Worm (Caenorhabditis elegans) whole organism, L4 larva: ENCODE data around the gene nhr-129.

ENCODE experiments used
- F44E2.7 ChIP-seq: fragments of 200-800 bp; sonication (Bioruptor generic); IDR thresholded peaks from 2 replicates; pipeline ENCODE4 v2.1.2; 2022; ENCODE audit warnings: missing genetic modification characterization, missing compliant biosample characterization
- T20F7.1 ChIP-seq: fragments of 200-800 bp; sonication (Bioruptor generic); optimal IDR thresholded peaks from 2 replicates; lab custom pipeline; 2018; ENCODE audit warnings: mild to moderate bottlenecking, missing genetic modification characterization, missing compliant biosample characterization
- T26A8.4 ChIP-seq: fragments of 200-800 bp; sonication (Bioruptor generic); IDR thresholded peaks from 2 replicates; pipeline ENCODE4 v1.3.6; 2022; ENCODE audit warnings: missing genetic modification characterization, missing compliant biosample characterization
- Y105C5A.15 ChIP-seq: fragments of 200-800 bp; sonication (Bioruptor generic); IDR thresholded peaks from 2 replicates; pipeline ENCODE4 v1.3.6; 2022; ENCODE audit warnings: missing genetic modification characterization, missing compliant biosample characterization
- ZK337.2 ChIP-seq: fragments of 200-800 bp; sonication (Bioruptor generic); IDR thresholded peaks from 2 replicates; pipeline ENCODE4 v1.3.6; 2022; ENCODE audit warnings: missing genetic modification reagents, missing genetic modification characterization, missing compliant biosample characterization
- ZK546.5 ChIP-seq, 2 experiments: sonication (generic microtip); optimal IDR thresholded peaks; 2 replicates each; lab custom pipeline; 2017; ENCODE audit warnings: missing biosample characterization in 2 of 2, missing genetic modification characterization in 2 of 2
- aha-1 ChIP-seq: fragments of 150-350 bp; peaks from one replicate; lab custom pipeline; 2014; ENCODE audit warnings: missing biosample characterization, missing genetic modification characterization
- ama-1 ChIP-seq: fragments of 150-350 bp; optimal IDR thresholded peaks from 2 replicates; lab custom pipeline; 2014; ENCODE audit warnings: inconsistent platforms, mixed read lengths
- arid-1 ChIP-seq: fragments of 200-800 bp; sonication (Bioruptor generic); conservative IDR thresholded peaks from 2 replicates; pipeline ENCODE4 v1.3.6; 2022; ENCODE audit warnings: missing genetic modification reagents, missing genetic modification characterization, missing compliant biosample characterization
- attf-4 ChIP-seq: sonication (generic microtip); optimal IDR thresholded peaks from 3 replicates; lab custom pipeline; 2017; ENCODE audit warnings: missing biosample characterization, missing genetic modification characterization
- daf-12 ChIP-seq: fragments of 150-350 bp; optimal IDR thresholded peaks from 2 replicates; lab custom pipeline; 2014; ENCODE audit warnings: missing biosample characterization, missing genetic modification reagents, missing genetic modification characterization
- daf-8 ChIP-seq: fragments of 200-800 bp; sonication (Bioruptor generic); IDR thresholded peaks from 2 replicates; pipeline ENCODE4 v1.3.6; 2022; ENCODE audit warnings: missing genetic modification characterization, missing compliant biosample characterization
- dmd-8 ChIP-seq: fragments of 200-800 bp; sonication (Bioruptor generic); IDR thresholded peaks from 2 replicates; pipeline ENCODE4 v1.3.6; 2022; ENCODE audit warnings: missing genetic modification characterization, missing compliant biosample characterization
- dmd-9 ChIP-seq: fragments of 200-800 bp; sonication (Bioruptor generic); IDR thresholded peaks from 2 replicates; pipeline ENCODE4 v1.3.6; 2022; ENCODE audit warnings: missing genetic modification reagents, missing genetic modification characterization, missing compliant biosample characterization
- dpl-1 ChIP-seq: fragments of 150-350 bp; optimal IDR thresholded peaks from 2 replicates; lab custom pipeline; 2014; ENCODE audit warnings: missing biosample characterization, missing genetic modification reagents, missing genetic modification characterization
- dve-1 ChIP-seq: sonication (generic microtip); optimal IDR thresholded peaks from 2 replicates; lab custom pipeline; 2017; ENCODE audit warnings: antibody characterized with exemption, mild to moderate bottlenecking, missing genetic modification characterization, missing compliant biosample characterization; ENCODE audit not compliant: insufficient read depth
- egl-43 ChIP-seq: fragments of 200-800 bp; sonication (Bioruptor generic); IDR thresholded peaks from 2 replicates; pipeline ENCODE4 v1.3.6; 2022; ENCODE audit warnings: missing genetic modification reagents, missing genetic modification characterization, missing compliant biosample characterization
- jun-1 ChIP-seq: fragments of 150-350 bp; optimal IDR thresholded peaks from 2 replicates; lab custom pipeline; 2014; ENCODE audit warnings: missing biosample characterization, missing genetic modification reagents, missing genetic modification characterization
- lir-3 ChIP-seq: sonication (generic microtip); optimal IDR thresholded peaks from 2 replicates; lab custom pipeline; 2016; ENCODE audit warnings: mild to moderate bottlenecking, missing genetic modification characterization, missing compliant biosample characterization
- madf-5 ChIP-seq, 2 experiments: fragments of 200-800 bp; sonication (Bioruptor generic); IDR thresholded peaks; 2 replicates each; pipeline ENCODE4 v1.3.6; 2022; ENCODE audit warnings: missing compliant biosample characterization in 2 of 2, missing genetic modification characterization in 2 of 2
- madf-9 ChIP-seq: fragments of 200-800 bp; sonication (Bioruptor generic); conservative IDR thresholded peaks from 2 replicates; pipeline ENCODE4 v1.3.6; 2022; ENCODE audit warnings: missing genetic modification reagents, missing genetic modification characterization, missing compliant biosample characterization
- mdl-1 ChIP-seq, 2 experiments: fragments of 150-350 bp in 1 of 2; sonication (generic microtip) in 1 of 2; optimal IDR thresholded peaks; 2 replicates each; lab custom pipeline; 2014 to 2017; ENCODE audit warnings: missing biosample characterization in 2 of 2, missing genetic modification characterization in 2 of 2
- mes-2 ChIP-seq: sonication (generic microtip); optimal IDR thresholded peaks from 2 replicates; lab custom pipeline; 2016; ENCODE audit warnings: missing genotype, mild to moderate bottlenecking, missing genetic modification characterization, missing compliant biosample characterization; ENCODE audit not compliant: poor library complexity, severe bottlenecking
- mxl-3 ChIP-seq: fragments of 200-800 bp; sonication (Bioruptor generic); optimal IDR thresholded peaks from 2 replicates; lab custom pipeline; 2018; ENCODE audit warnings: mild to moderate bottlenecking, missing genetic modification characterization, missing compliant biosample characterization
- nhr-10 ChIP-seq: fragments of 150-350 bp; optimal IDR thresholded peaks from 2 replicates; lab custom pipeline; 2014; ENCODE audit warnings: missing biosample characterization, missing genetic modification characterization
- nhr-102 ChIP-seq: sonication (generic microtip); optimal IDR thresholded peaks from 2 replicates; lab custom pipeline; 2016; ENCODE audit warnings: mild to moderate bottlenecking, missing genetic modification characterization, moderate library complexity, missing compliant biosample characterization
- nhr-11 ChIP-seq: fragments of 150-350 bp; optimal IDR thresholded peaks from 2 replicates; lab custom pipeline; 2014; ENCODE audit warnings: missing biosample characterization, missing genetic modification characterization
- nhr-111 ChIP-seq: fragments of 200-800 bp; sonication (Bioruptor generic); optimal IDR thresholded peaks from 2 replicates; lab custom pipeline; 2018; ENCODE audit warnings: mild to moderate bottlenecking, missing genetic modification characterization, missing compliant biosample characterization
- nhr-25 ChIP-seq: sonication (generic microtip); optimal IDR thresholded peaks from 2 replicates; lab custom pipeline; 2017; ENCODE audit warnings: missing genetic modification characterization, mild to moderate bottlenecking, missing compliant biosample characterization, antibody characterized with exemption, moderate library complexity, borderline replicate concordance; ENCODE audit not compliant: insufficient read depth
- nhr-6 ChIP-seq: fragments of 150-350 bp; optimal IDR thresholded peaks from 2 replicates; lab custom pipeline; 2014; ENCODE audit warnings: missing biosample characterization, missing genetic modification characterization
- nhr-77 ChIP-seq: fragments of 150-350 bp; optimal IDR thresholded peaks from 2 replicates; lab custom pipeline; 2014; ENCODE audit warnings: missing biosample characterization, missing genetic modification characterization
- sdz-12 ChIP-seq: fragments of 200-800 bp; sonication (Bioruptor generic); optimal IDR thresholded peaks from 2 replicates; lab custom pipeline; 2018; ENCODE audit warnings: mild to moderate bottlenecking, missing genetic modification characterization, missing compliant biosample characterization
- set-16 ChIP-seq: fragments of 200-800 bp; sonication (Bioruptor generic); IDR thresholded peaks from 2 replicates; pipeline ENCODE4 v1.3.6; 2022; ENCODE audit warnings: missing genetic modification reagents, missing genetic modification characterization, missing compliant biosample characterization
- snpc-1.2 ChIP-seq: fragments of 200-800 bp; sonication (Bioruptor generic); IDR thresholded peaks from 2 replicates; pipeline ENCODE4 v1.3.6; 2022; ENCODE audit warnings: missing genetic modification reagents, missing genetic modification characterization, missing compliant biosample characterization
- spr-1 ChIP-seq: sonication (generic microtip); optimal IDR thresholded peaks from 2 replicates; lab custom pipeline; 2016; ENCODE audit warnings: mild to moderate bottlenecking, missing genetic modification characterization, missing compliant biosample characterization
- unc-62 ChIP-seq, 3 experiments: fragments of 150-350 bp in 1 of 3; sonication (generic microtip); optimal IDR thresholded peaks in 2 of 3; peaks in 1 of 3; 1 replicate in 1 of 3; 2 replicates in 2 of 3; lab custom pipeline; 2014 to 2017; ENCODE audit warnings: missing biosample characterization in 3 of 3, missing genetic modification characterization in 3 of 3, missing genetic modification reagents in 3 of 3, missing genotype in 1 of 3
- vab-7 ChIP-seq: fragments of 200-800 bp; sonication (Bioruptor generic); IDR thresholded peaks from 2 replicates; pipeline ENCODE4 v1.3.6; 2022; ENCODE audit warnings: missing genetic modification reagents, missing genetic modification characterization, missing compliant biosample characterization
- zfp-2 ChIP-seq: sonication (generic microtip); optimal IDR thresholded peaks from 2 replicates; lab custom pipeline; 2016; ENCODE audit warnings: mild to moderate bottlenecking, missing genetic modification characterization, missing compliant biosample characterization
- zfp-3 ChIP-seq: fragments of 200-800 bp; sonication (Bioruptor generic); conservative IDR thresholded peaks from 2 replicates; pipeline ENCODE4 v1.3.6; 2022; ENCODE audit warnings: missing genetic modification reagents, missing genetic modification characterization, missing compliant biosample characterization
- ztf-11 ChIP-seq: fragments of 150-350 bp; optimal IDR thresholded peaks from 2 replicates; lab custom pipeline; 2014; ENCODE audit warnings: missing biosample characterization, missing genetic modification characterization
- ztf-7 ChIP-seq: fragments of 150-350 bp; optimal IDR thresholded peaks from 2 replicates; lab custom pipeline; 2014; ENCODE audit warnings: missing biosample characterization, missing genetic modification characterization

The nhr-129 gene

DNA sequence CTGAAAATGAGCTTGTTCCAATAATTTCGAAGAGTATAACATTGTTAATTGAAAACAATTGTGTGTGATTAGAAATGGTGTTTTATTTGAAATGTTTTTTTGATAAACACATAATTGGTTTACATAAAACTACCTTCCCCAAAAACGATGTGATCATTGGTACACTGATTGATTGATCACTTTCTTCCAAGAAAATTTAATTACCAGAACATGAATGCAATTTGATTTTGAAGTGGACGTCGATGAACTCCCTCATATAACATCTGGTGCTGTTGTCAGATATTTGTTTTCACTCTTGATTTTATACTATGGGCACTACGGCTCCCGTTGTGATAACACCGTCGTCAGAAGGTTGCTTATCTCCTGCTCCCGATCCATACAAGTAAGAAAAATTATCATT is 10.1 kb downstream of the nhr-129 start, which contains the start of gene srh-15:
TSS of gene srh-15 (plus strand) at position 301 of the 400 bp plus-strand sequence.
- TF ChIP-seq madf-9 (GFP tag; lab: Robert Waterston, UW) (no peak), ama-1 (lab: Kevin White, UChicago) (no peak), daf-8 (GFP tag; lab: Robert Waterston, UW) (no peak), lir-3 (tag; lab: Kevin White, UChicago) (no peak), nhr-11 (tag; lab: Kevin White, UChicago) (no peak), sdz-12 (GFP tag; lab: Kevin White, UChicago) (no peak), unc-62 (GFP tag; optimal IDR thresholded peaks at IDR 0.05 in 1 of 2; lab: Kevin White, UChicago) (peak in 1 of 2 experiments; percentile 73), unc-62 (tag; optimal IDR thresholded peaks at IDR 0.05; lab: Kevin White, UChicago) (no peak)
- TF ChIP-seq, all 104 proteins: peak for 1

DNA sequence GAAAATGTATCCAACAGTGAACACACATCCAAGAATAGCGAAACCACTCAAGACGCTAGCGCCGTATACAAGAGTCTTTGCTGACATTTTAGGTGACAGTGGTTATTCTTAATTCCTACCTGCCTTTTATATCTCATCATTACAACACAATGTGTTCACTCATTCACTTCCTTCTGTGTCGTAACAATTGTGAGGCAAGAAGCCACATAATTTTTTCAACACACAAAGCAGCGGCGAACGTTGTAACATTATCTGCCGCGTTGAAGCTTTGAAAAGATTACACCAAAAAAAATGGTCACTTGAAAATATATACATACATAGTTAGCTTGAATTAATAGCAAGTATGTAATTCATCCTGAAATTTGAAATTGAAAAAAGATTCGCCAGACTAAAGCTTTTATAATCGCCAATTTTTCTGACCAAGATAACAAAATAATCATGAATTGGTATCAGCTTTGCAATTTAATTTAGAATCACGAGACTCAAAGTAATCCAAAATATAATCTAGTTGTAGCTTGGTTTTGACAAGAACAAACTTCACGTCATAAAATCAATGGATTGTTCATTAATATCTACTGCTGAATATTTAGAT is 12.8 kb downstream of the nhr-129 start, which contains the start of the genes col-161 and srh-18:
TSS of gene col-161 (minus strand) at position 101 of the 592 bp plus-strand sequence.
TSS of gene srh-18 (plus strand) at position 542 of the 592 bp plus-strand sequence.
- TF ChIP-seq nhr-77 (no peak), aha-1 (tag; lab: Kevin White, UChicago) (peak; percentile 33)

ce11 chrV:13317247-13317646 is 13.6 kb downstream of the nhr-129 start:
- TF ChIP-seq madf-5 (GFP tag; IDR thresholded peaks at IDR 0.05; lab: Robert Waterston, UW): 0 out of 4 replicates have a peak, but pooled peaks of 1 of the 2 experiments have one; percentile 7
- TF ChIP-seq dmd-8 (GFP tag; lab: Robert Waterston, UW): 0 out of 2 replicates have a peak, but pooled peaks have one; percentile 10
- TF ChIP-seq set-16 (GFP tag; lab: Robert Waterston, UW): peak; percentile 98

ce11 chrV:13313045-13313623 is 17.7 kb downstream of the nhr-129 start, which contains the start of gene C50B6.3:
TSS of gene C50B6.3 (plus strand) at chrV:13313573.
- TF ChIP-seq dpl-1 (GFP tag; lab: Kevin White, UChicago) (peak; percentile 83), T20F7.1 (GFP tag; lab: Kevin White, UChicago) (peak; percentile 99), mes-2 (peak; percentile 99), jun-1 (tag; lab: Kevin White, UChicago) (no peak), nhr-6 (peak; percentile 97), dmd-9 (GFP tag; lab: Robert Waterston, UW) (peak; percentile 67; the same call in 1 of the 2 replicates), dve-1 (tag; lab: Kevin White, UChicago) (peak; percentile 80), ama-1 (lab: Kevin White, UChicago) (no peak), dmd-8 (GFP tag; lab: Robert Waterston, UW) (no peak), vab-7 (GFP tag; lab: Robert Waterston, UW) (no peak), nhr-77 (no peak), nhr-10 (no peak), nhr-11 (tag; lab: Kevin White, UChicago) (no peak), ztf-11 (tag; lab: Kevin White, UChicago) (no peak), zfp-2 (tag; lab: Kevin White, UChicago) (no peak), unc-62 (GFP tag; optimal IDR thresholded peaks at IDR 0.05 in 1 of 2; lab: Kevin White, UChicago) (peak in 1 of 2 experiments; percentile 90), unc-62 (tag; optimal IDR thresholded peaks at IDR 0.05; lab: Kevin White, UChicago) (no peak), ZK337.2 (GFP tag; lab: Robert Waterston, UW) (peak; percentile 82), ztf-7 (tag; lab: Kevin White, UChicago) (no peak), egl-43 (GFP tag; lab: Robert Waterston, UW) (no peak), ZK546.5 (tag; optimal IDR thresholded peaks at IDR 0.05; lab: Kevin White, UChicago) (no peak), nhr-25 (tag; lab: Kevin White, UChicago) (peak; percentile 5), arid-1 (GFP tag; lab: Robert Waterston, UW) (no peak), attf-4 (no peak), spr-1 (tag; lab: Kevin White, UChicago) (no peak), mxl-3 (GFP tag; lab: Kevin White, UChicago) (no peak), madf-9 (GFP tag; lab: Robert Waterston, UW) (no peak), snpc-1.2 (GFP tag; lab: Robert Waterston, UW) (no peak), F44E2.7 (GFP tag; lab: Robert Waterston, UW) (no peak), nhr-111 (no peak), zfp-3 (GFP tag; lab: Robert Waterston, UW) (no peak), set-16 (GFP tag; lab: Robert Waterston, UW) (no peak), T26A8.4 (GFP tag; lab: Robert Waterston, UW) (0 out of 2 replicates have a peak, but pooled peaks have one; percentile 44), Y105C5A.15 (GFP tag; lab: Robert Waterston, UW) (no peak), nhr-102 (peak; percentile 9), daf-12 (tag; lab: Kevin White, UChicago) (no peak), mdl-1 (tag; optimal IDR thresholded peaks at IDR 0.05; lab: Kevin White, UChicago) (no peak)
